Worm (Caenorhabditis elegans): Measurements from ENCODE around the gene C44B7.11.

DNA sequence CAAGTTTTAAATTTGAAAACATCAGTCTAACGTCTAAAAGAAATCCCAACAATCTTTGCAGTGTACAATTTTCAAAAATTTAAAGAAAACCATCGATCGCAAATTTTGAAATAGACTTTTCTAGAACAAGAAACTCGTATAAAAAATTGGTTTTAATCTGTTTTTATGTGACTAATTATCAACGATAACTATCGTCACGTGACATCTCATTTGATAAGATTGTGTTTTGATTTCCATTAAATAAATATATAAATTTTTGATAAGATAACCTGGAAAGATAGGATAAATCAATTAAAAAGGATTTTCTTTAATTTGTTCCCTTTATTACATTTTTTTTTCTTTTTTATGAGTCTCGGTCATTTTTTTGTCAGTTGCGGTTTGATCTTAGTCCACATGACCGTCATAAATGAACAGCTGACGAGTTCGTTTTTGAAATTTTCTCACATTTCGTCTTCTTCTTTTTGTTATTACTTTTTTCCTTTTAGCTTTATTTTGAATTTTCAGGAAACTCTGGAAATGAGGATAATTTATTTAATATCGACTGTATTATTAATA is 12.3 kb upstream of the C44B7.11 start, which contains the start of gene asm-1:
- TF ChIP-seq akir-1 (GFP tag; optimal IDR thresholded peaks at IDR 0.05), result no peak
- no peak for TF ChIP-seq F33H1.4 (GFP tag; IDR thresholded peaks at IDR 0.05)
- TF ChIP-seq lin-40 (tag; optimal IDR thresholded peaks at IDR 0.05), result no peak
- no peak for TF ChIP-seq let-607 (tag; optimal IDR thresholded peaks at IDR 0.05)
- no peak for TF ChIP-seq snpc-4 (GFP tag; optimal IDR thresholded peaks at IDR 0.05)
- no peak for TF ChIP-seq snpc-4 (tag; optimal IDR thresholded peaks at IDR 0.05)
- no peak for TF ChIP-seq lin-35 (GFP tag; optimal IDR thresholded peaks at IDR 0.05)
- TF ChIP-seq madf-8 (GFP tag; conservative IDR thresholded peaks at IDR 0.05), result no peak
- no peak for TF ChIP-seq athp-1 (tag; optimal IDR thresholded peaks at IDR 0.05)
- no peak for TF ChIP-seq ama-1 (optimal IDR thresholded peaks at IDR 0.05)
- TF ChIP-seq ama-1 (GFP tag; optimal IDR thresholded peaks at IDR 0.05), result no peak
- no peak for TF ChIP-seq rcor-1 (GFP tag; IDR thresholded peaks at IDR 0.05)
- TF ChIP-seq Y56A3A.18 (GFP tag; IDR thresholded peaks at IDR 0.05), result no peak
- no peak for TF ChIP-seq nfya-1 (tag; optimal IDR thresholded peaks at IDR 0.05; ENCODE audit: borderline replicate concordance, insufficient read depth)
